Worm (Caenorhabditis elegans) whole organism, L2 larva: Measurements from ENCODE around the gene gcy-18.
A peak's percentile ranks its signal among the peaks of the same experiment; 100 is the strongest.

Experiments used
- C34F6.9 ChIP-seq: fragments of 150-350 bp; optimal IDR thresholded peaks from 2 replicates; lab custom pipeline; 2014; ENCODE audit warnings: missing biosample characterization, missing genetic modification characterization
- ama-1 ChIP-seq: fragments of 150-350 bp; optimal IDR thresholded peaks from 2 replicates; lab custom pipeline; 2018; ENCODE audit warnings: inconsistent platforms
- blmp-1 ChIP-seq: sonication (generic microtip); optimal IDR thresholded peaks from 2 replicates; lab custom pipeline; 2017; ENCODE audit warnings: missing genetic modification characterization, mild to moderate bottlenecking, missing compliant biosample characterization, antibody characterized with exemption, moderate library complexity; ENCODE audit not compliant: insufficient read depth
- ceh-16 ChIP-seq: fragments of 150-350 bp; optimal IDR thresholded peaks from 2 replicates; lab custom pipeline; 2014; ENCODE audit warnings: missing biosample characterization, missing genetic modification characterization
- ceh-82 ChIP-seq: fragments of 150-350 bp; optimal IDR thresholded peaks from 2 replicates; lab custom pipeline; 2014; ENCODE audit warnings: missing biosample characterization, missing genetic modification characterization
- crh-2 ChIP-seq: sonication (generic microtip); optimal IDR thresholded peaks from 2 replicates; lab custom pipeline; 2017; ENCODE audit warnings: missing biosample characterization, missing genetic modification characterization
- dmd-4 ChIP-seq: sonication (generic microtip); optimal IDR thresholded peaks from 2 replicates; lab custom pipeline; 2017; ENCODE audit warnings: missing biosample characterization, missing genetic modification characterization
- egl-27 ChIP-seq: sonication (generic microtip); optimal IDR thresholded peaks from 3 replicates; lab custom pipeline; 2017; ENCODE audit warnings: missing biosample characterization, missing genetic modification reagents, missing genetic modification characterization
- elt-1 ChIP-seq: fragments of 150-350 bp; optimal IDR thresholded peaks from 2 replicates; lab custom pipeline; 2014; ENCODE audit warnings: missing biosample characterization, missing genetic modification characterization
- elt-3 ChIP-seq: sonication (generic microtip); optimal IDR thresholded peaks from 2 replicates; lab custom pipeline; 2017; ENCODE audit warnings: missing biosample characterization, missing genetic modification characterization
- fos-1 ChIP-seq: fragments of 150-350 bp; optimal IDR thresholded peaks from 2 replicates; lab custom pipeline; 2014; ENCODE audit warnings: missing biosample characterization, missing genetic modification characterization
- gmeb-1 ChIP-seq: fragments of 150-350 bp; optimal IDR thresholded peaks from 2 replicates; lab custom pipeline; 2014; ENCODE audit warnings: missing biosample characterization, missing genetic modification characterization
- lsy-2 ChIP-seq, 2 experiments: fragments of 150-350 bp in 1 of 2; sonication (generic microtip) in 1 of 2; optimal IDR thresholded peaks; 2 replicates each; lab custom pipeline; 2014 to 2017; ENCODE audit warnings: missing biosample characterization in 2 of 2, missing genetic modification characterization in 2 of 2
- mab-5 ChIP-seq: fragments of 150-350 bp; optimal IDR thresholded peaks from 2 replicates; lab custom pipeline; 2014; ENCODE audit warnings: missing biosample characterization, missing genetic modification characterization
- mdl-1 ChIP-seq, 2 experiments: fragments of 150-350 bp in 1 of 2; sonication (generic microtip) in 1 of 2; optimal IDR thresholded peaks; 2 replicates each; lab custom pipeline; 2017; ENCODE audit warnings: missing biosample characterization in 2 of 2, missing genetic modification characterization in 2 of 2
- nhr-11 ChIP-seq: fragments of 150-350 bp; optimal IDR thresholded peaks from 2 replicates; lab custom pipeline; 2014; ENCODE audit warnings: missing biosample characterization, missing genetic modification characterization
- nhr-12 ChIP-seq: fragments of 150-350 bp; optimal IDR thresholded peaks from 2 replicates; lab custom pipeline; 2014; ENCODE audit warnings: missing biosample characterization, missing genetic modification characterization
- nhr-129 ChIP-seq: fragments of 150-350 bp; optimal IDR thresholded peaks from 2 replicates; lab custom pipeline; 2014; ENCODE audit warnings: missing biosample characterization, missing genetic modification characterization
- nhr-21 ChIP-seq: fragments of 150-350 bp; optimal IDR thresholded peaks from 2 replicates; lab custom pipeline; 2014; ENCODE audit warnings: missing biosample characterization, missing genetic modification characterization
- nhr-23 ChIP-seq: fragments of 150-350 bp; optimal IDR thresholded peaks from 2 replicates; lab custom pipeline; 2014; ENCODE audit warnings: missing biosample characterization, missing genetic modification reagents, missing genetic modification characterization
- nhr-237 ChIP-seq: fragments of 150-350 bp; optimal IDR thresholded peaks from 2 replicates; lab custom pipeline; 2014; ENCODE audit warnings: missing biosample characterization, missing genetic modification characterization
- nhr-25 ChIP-seq: fragments of 150-350 bp; sonication (generic microtip); optimal IDR thresholded peaks from 3 replicates; lab custom pipeline; 2014; ENCODE audit warnings: missing biosample characterization, missing genetic modification characterization
- nhr-6 ChIP-seq: fragments of 150-350 bp; optimal IDR thresholded peaks from 2 replicates; lab custom pipeline; 2014; ENCODE audit warnings: missing biosample characterization, missing genetic modification characterization
- nhr-77 ChIP-seq: fragments of 150-350 bp; optimal IDR thresholded peaks from 2 replicates; lab custom pipeline; 2014; ENCODE audit warnings: missing biosample characterization, missing genetic modification characterization
- sem-4 ChIP-seq: fragments of 150-350 bp; optimal IDR thresholded peaks from 2 replicates; lab custom pipeline; 2014; ENCODE audit warnings: missing biosample characterization, missing genetic modification reagents, missing genetic modification characterization
- skn-1 ChIP-seq: sonication (generic microtip); optimal IDR thresholded peaks from 2 replicates; lab custom pipeline; 2017; ENCODE audit warnings: missing biosample characterization, missing genetic modification characterization
- sma-3 ChIP-seq: sonication (generic microtip); optimal IDR thresholded peaks from 2 replicates; lab custom pipeline; 2016; ENCODE audit warnings: missing genetic modification reagents, missing genetic modification characterization, missing compliant biosample characterization
- sma-9 ChIP-seq, 2 experiments: fragments of 150-350 bp in 1 of 2; sonication (generic microtip) in 1 of 2; optimal IDR thresholded peaks; 2 replicates each; lab custom pipeline; 2014 to 2016; ENCODE audit warnings: missing genetic modification characterization in 2 of 2, mild to moderate bottlenecking in 1 of 2, missing biosample characterization in 1 of 2, missing compliant biosample characterization in 1 of 2, missing genetic modification reagents in 1 of 2, moderate library complexity in 1 of 2
- snpc-4 ChIP-seq: fragments of 150-350 bp; optimal IDR thresholded peaks from 2 replicates; lab custom pipeline; 2014; ENCODE audit warnings: missing biosample characterization, missing genetic modification characterization
- unc-39 ChIP-seq: fragments of 150-350 bp; optimal IDR thresholded peaks from 2 replicates; lab custom pipeline; 2014; ENCODE audit warnings: missing biosample characterization, missing genetic modification characterization
- zag-1 ChIP-seq: fragments of 150-350 bp; optimal IDR thresholded peaks from 2 replicates; lab custom pipeline; 2014; ENCODE audit warnings: missing biosample characterization, missing genetic modification characterization
- ztf-1 ChIP-seq: fragments of 200-800 bp; sonication (Bioruptor generic); conservative IDR thresholded peaks from 2 replicates; pipeline ENCODE4 v1.3.6; 2022; ENCODE audit warnings: missing genetic modification characterization, missing compliant biosample characterization
- ztf-11 ChIP-seq: sonication (generic microtip); optimal IDR thresholded peaks from 2 replicates; lab custom pipeline; 2017; ENCODE audit warnings: missing biosample characterization, missing genetic modification characterization
- ztf-4 ChIP-seq: fragments of 150-350 bp; optimal IDR thresholded peaks from 2 replicates; lab custom pipeline; 2014; ENCODE audit warnings: missing biosample characterization, missing genetic modification characterization

Gene gcy-18

DNA sequence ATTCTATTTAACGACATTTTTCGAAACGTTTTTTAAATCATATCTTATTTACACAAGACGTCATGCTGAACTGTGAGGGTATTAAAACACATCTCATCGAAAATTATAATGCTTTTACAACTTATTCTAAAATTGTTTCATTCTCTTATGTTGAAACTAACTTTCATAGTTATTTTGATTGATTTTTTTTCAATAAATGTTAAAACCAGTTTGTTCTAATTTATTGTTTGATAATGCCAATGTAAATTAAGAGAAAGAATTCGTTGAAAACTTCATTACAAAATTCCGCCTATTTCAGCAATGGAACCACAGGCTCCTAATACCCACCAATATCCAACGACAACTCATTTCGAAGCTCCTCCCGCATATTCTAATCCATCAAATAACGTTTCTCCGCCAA lies 35.1 kb downstream of the gcy-18 start, which contains the start of gene K08D8.11:
Gene K08D8.11, plus strand, starts transcription at position 301 of the 400 bp plus-strand sequence.
- TF ChIP-seq ztf-11 (tag; lab: Kevin White, UChicago): no peak
- no peak for TF ChIP-seq sma-3 (GFP tag; lab: Kevin White, UChicago)

ce11 chrIV:12896371-12896882 lies 36.5 kb downstream of the gcy-18 start, which contains the start of gene K08D8.7:
TSS of gene K08D8.7 (plus strand) at chrIV:12896832.
- TF ChIP-seq fos-1 (peak; percentile 70), nhr-21 (tag; lab: Kevin White, UChicago) (no peak)

DNA sequence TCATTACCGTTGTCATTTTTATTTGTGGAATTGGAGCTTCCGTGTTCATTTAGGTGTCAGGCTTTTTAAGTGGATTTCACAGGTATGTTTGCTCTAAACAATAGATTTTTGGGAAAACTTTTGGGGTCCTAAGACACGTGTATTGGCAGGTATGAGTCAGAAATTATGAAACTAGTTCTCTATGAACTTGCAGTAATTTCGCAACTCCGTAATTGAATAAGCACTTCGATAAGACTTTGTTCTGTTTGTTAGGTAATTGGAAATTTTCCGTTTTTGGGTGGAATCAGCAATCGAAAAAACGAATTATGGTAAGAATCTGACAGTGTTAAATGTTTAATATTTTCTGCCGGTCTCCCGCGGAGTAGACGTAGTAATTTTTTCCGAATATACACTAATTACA lies 37.2 kb downstream of the gcy-18 start:
- TF ChIP-seq zag-1 (tag; lab: Kevin White, UChicago) (no peak), skn-1 (no peak), ama-1 (lab: Kevin White, UChicago) (no peak), dmd-4 (tag; lab: Kevin White, UChicago) (no peak), mab-5 (tag; lab: Kevin White, UChicago) (no peak), elt-3 (tag; lab: Kevin White, UChicago) (no peak), snpc-4 (tag; lab: Kevin White, UChicago) (no peak), elt-1 (tag; lab: Kevin White, UChicago) (no peak), crh-2 (tag; lab: Kevin White, UChicago) (no peak), ztf-4 (tag; lab: Kevin White, UChicago) (no peak), nhr-6 (tag; lab: Kevin White, UChicago) (no peak), mdl-1 (tag; optimal IDR thresholded peaks at IDR 0.05; lab: Kevin White, UChicago) (no peak), nhr-77 (tag; lab: Kevin White, UChicago) (no peak), sma-9 (GFP tag; optimal IDR thresholded peaks at IDR 0.05; lab: Kevin White, UChicago) (no peak), sma-9 (tag; optimal IDR thresholded peaks at IDR 0.05; lab: Kevin White, UChicago) (no peak), ztf-1 (GFP tag; lab: Robert Waterston, UW) (no peak), nhr-23 (tag; lab: Kevin White, UChicago) (no peak), blmp-1 (tag; lab: Kevin White, UChicago) (no peak), nhr-25 (tag; lab: Kevin White, UChicago) (no peak), unc-39 (no peak)

ce11 chrIV:12898823-12899222 lies 38.9 kb downstream of the gcy-18 start:
- TF ChIP-seq sma-3 (GFP tag; lab: Kevin White, UChicago) (no peak), ceh-82 (tag; lab: Kevin White, UChicago) (no peak), ztf-11 (tag; lab: Kevin White, UChicago) (no peak), sem-4 (tag; lab: Kevin White, UChicago) (no peak), ceh-16 (tag; lab: Kevin White, UChicago) (no peak), nhr-237 (no peak), dmd-4 (tag; lab: Kevin White, UChicago) (no peak), egl-27 (tag; lab: Kevin White, UChicago) (no peak), nhr-6 (tag; lab: Kevin White, UChicago) (no peak), lsy-2 (tag; optimal IDR thresholded peaks at IDR 0.05; lab: Kevin White, UChicago) (no peak), snpc-4 (tag; lab: Kevin White, UChicago) (no peak), C34F6.9 (tag; lab: Kevin White, UChicago) (no peak)

- no peak for TF ChIP-seq ztf-4 (tag; lab: Kevin White, UChicago)
- TF ChIP-seq, all 48 proteins: peak for 0
Measured at ce11 chrIV:12899392-12899791, 39.5 kb downstream of the gcy-18 start, which contains the start of gene K08D8.9. TSS of gene K08D8.9 (plus strand) at chrIV:12899692.

DNA sequence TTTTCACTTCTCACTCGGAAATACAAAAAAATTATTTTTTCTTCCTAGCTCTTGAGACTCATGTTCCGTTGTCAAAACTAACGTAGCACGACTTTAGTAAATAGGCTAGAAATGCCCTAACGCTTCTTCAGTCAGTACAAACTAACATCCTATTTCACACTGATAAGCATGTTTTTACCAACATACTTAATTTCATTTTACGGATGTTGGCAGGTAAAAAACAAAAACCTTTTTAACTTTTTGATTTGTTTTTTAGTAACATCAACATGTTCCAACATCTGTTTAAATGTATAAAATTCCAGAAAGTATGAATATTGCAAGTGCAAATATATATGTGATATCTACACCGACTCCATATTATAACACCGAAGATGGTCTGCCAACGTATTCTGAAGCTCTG lies 40.4 kb downstream of the gcy-18 start, which contains the start of gene K08D8.10:
Gene K08D8.10, plus strand, starts transcription at position 301 of the 400 bp plus-strand sequence.
- TF ChIP-seq nhr-25 (tag; lab: Kevin White, UChicago): no peak
- TF ChIP-seq nhr-237: no peak
- TF ChIP-seq skn-1: no peak
- TF ChIP-seq snpc-4 (tag; lab: Kevin White, UChicago): no peak
- TF ChIP-seq ztf-1 (GFP tag; lab: Robert Waterston, UW): no peak
- TF ChIP-seq nhr-129 (tag; lab: Kevin White, UChicago): no peak
- no peak for TF ChIP-seq gmeb-1 (tag; lab: Kevin White, UChicago)
- no peak for TF ChIP-seq nhr-12
- no peak for TF ChIP-seq nhr-21 (tag; lab: Kevin White, UChicago)
- TF ChIP-seq zag-1 (tag; lab: Kevin White, UChicago): no peak
- no peak for TF ChIP-seq fos-1
- no peak for TF ChIP-seq lsy-2 (tag; optimal IDR thresholded peaks at IDR 0.05; lab: Kevin White, UChicago)
- no peak for TF ChIP-seq sma-9 (GFP tag; optimal IDR thresholded peaks at IDR 0.05; lab: Kevin White, UChicago)
- TF ChIP-seq sma-9 (tag; optimal IDR thresholded peaks at IDR 0.05; lab: Kevin White, UChicago): no peak
- no peak for TF ChIP-seq nhr-11 (tag; lab: Kevin White, UChicago)
- no peak for TF ChIP-seq dmd-4 (tag; lab: Kevin White, UChicago)
- no peak for TF ChIP-seq egl-27 (tag; lab: Kevin White, UChicago)
- TF ChIP-seq ceh-82 (tag; lab: Kevin White, UChicago): no peak
- TF ChIP-seq, all 48 proteins: peak for 0
